Worm (Caenorhabditis elegans) whole organism, young adult: Measurements from ENCODE around the gene acaa-2.
A peak's percentile ranks its signal among the peaks of the same experiment; 100 is the strongest.

Experiments used
- B0336.3 ChIP-seq: fragments of 200-800 bp; sonication (Bioruptor generic); IDR thresholded peaks from 2 replicates; pipeline ENCODE4 v1.3.6; 2022; ENCODE audit warnings: missing genetic modification characterization, missing compliant biosample characterization
- F10E7.11 ChIP-seq: sonication (generic microtip); optimal IDR thresholded peaks from 2 replicates; lab custom pipeline; 2017; ENCODE audit warnings: mild to moderate bottlenecking, missing genetic modification characterization, moderate library complexity, missing compliant biosample characterization
- F33H1.4 ChIP-seq: fragments of 200-800 bp; sonication (Bioruptor generic); IDR thresholded peaks from 2 replicates; pipeline ENCODE4 v1.3.6; 2022; ENCODE audit warnings: missing genetic modification reagents, missing genetic modification characterization, missing compliant biosample characterization
- F49E8.2 ChIP-seq: sonication (generic microtip); optimal IDR thresholded peaks from 3 replicates; lab custom pipeline; 2017; ENCODE audit warnings: missing genetic modification characterization, mild to moderate bottlenecking, missing compliant biosample characterization, antibody characterized with exemption, moderate library complexity; ENCODE audit not compliant: insufficient read depth
- F57C9.4 ChIP-seq: sonication (generic microtip); optimal IDR thresholded peaks from 2 replicates; lab custom pipeline; 2017; ENCODE audit warnings: mild to moderate bottlenecking, missing genetic modification characterization, missing compliant biosample characterization
- K11D2.4 ChIP-seq: fragments of 200-800 bp; sonication (Bioruptor generic); IDR thresholded peaks from 2 replicates; pipeline ENCODE4 v1.3.6; 2022; ENCODE audit warnings: missing genetic modification reagents, missing genetic modification characterization, missing compliant biosample characterization
- K12H6.12 ChIP-seq: fragments of 200-800 bp; sonication (Bioruptor generic); optimal IDR thresholded peaks from 2 replicates; lab custom pipeline; 2018; ENCODE audit warnings: mild to moderate bottlenecking, missing genetic modification characterization, missing compliant biosample characterization
- Y53F4B.3 ChIP-seq: fragments of 200-800 bp; sonication (Bioruptor generic); IDR thresholded peaks from 2 replicates; pipeline ENCODE4 v1.3.6; 2022; ENCODE audit warnings: missing genetic modification reagents, missing genetic modification characterization, missing compliant biosample characterization
- Y56A3A.18 ChIP-seq: fragments of 200-800 bp; sonication (Bioruptor generic); IDR thresholded peaks from 2 replicates; pipeline ENCODE4 v1.3.6; 2022; ENCODE audit warnings: missing genetic modification reagents, missing genetic modification characterization, missing compliant biosample characterization
- Y67H2A.10 ChIP-seq: fragments of 200-800 bp; sonication (Bioruptor generic); conservative IDR thresholded peaks from 2 replicates; pipeline ENCODE4 v1.3.6; 2022; ENCODE audit warnings: missing genetic modification reagents, missing genetic modification characterization, missing compliant biosample characterization
- aptf-3 ChIP-seq: fragments of 200-800 bp; sonication (Bioruptor generic); IDR thresholded peaks from 2 replicates; pipeline ENCODE4 v1.3.6; 2022; ENCODE audit warnings: missing genetic modification characterization, missing compliant biosample characterization
- bed-1 ChIP-seq: fragments of 200-800 bp; sonication (Bioruptor generic); IDR thresholded peaks from 2 replicates; pipeline ENCODE4 v1.3.6; 2022; ENCODE audit warnings: missing genetic modification reagents, missing genetic modification characterization, missing compliant biosample characterization
- ccch-3 ChIP-seq: fragments of 200-800 bp; sonication (Bioruptor generic); optimal IDR thresholded peaks from 2 replicates; lab custom pipeline; 2018; ENCODE audit warnings: mild to moderate bottlenecking, missing genetic modification characterization, missing compliant biosample characterization
- cebp-1 ChIP-seq, 2 experiments: fragments of 200-800 bp in 1 of 2; sonication (Bioruptor generic) in 1 of 2; sonication (generic microtip) in 1 of 2; IDR thresholded peaks in 1 of 2; optimal IDR thresholded peaks in 1 of 2; 2 replicates each; pipeline versions ENCODE4 v1.3.6 to Lab custom; 2017 to 2022; ENCODE audit warnings: missing compliant biosample characterization in 2 of 2, missing genetic modification characterization in 2 of 2, mild to moderate bottlenecking in 1 of 2, missing genetic modification reagents in 1 of 2, moderate library complexity in 1 of 2
- ceh-40 ChIP-seq: fragments of 200-800 bp; sonication (Bioruptor generic); IDR thresholded peaks from 2 replicates; pipeline ENCODE4 v1.3.6; 2022; ENCODE audit warnings: missing genetic modification characterization, missing compliant biosample characterization
- ceh-79 ChIP-seq: sonication (generic microtip); optimal IDR thresholded peaks from 2 replicates; lab custom pipeline; 2017; ENCODE audit warnings: mild to moderate bottlenecking, missing genetic modification characterization, missing compliant biosample characterization
- ceh-91 ChIP-seq: fragments of 200-800 bp; sonication (Bioruptor generic); IDR thresholded peaks from 2 replicates; pipeline ENCODE4 v1.3.6; 2022; ENCODE audit warnings: missing genetic modification reagents, missing genetic modification characterization, missing compliant biosample characterization
- chd-7 ChIP-seq: sonication (generic microtip); optimal IDR thresholded peaks from 2 replicates; lab custom pipeline; 2016; ENCODE audit warnings: mild to moderate bottlenecking, missing genetic modification characterization, moderate library complexity, missing compliant biosample characterization
- dox-1 ChIP-seq: fragments of 200-800 bp; sonication (Bioruptor generic); IDR thresholded peaks from 2 replicates; pipeline ENCODE4 v1.3.6; 2022; ENCODE audit warnings: missing genetic modification reagents, missing genetic modification characterization, missing compliant biosample characterization
- dpff-1 ChIP-seq: sonication (generic microtip); optimal IDR thresholded peaks from 2 replicates; lab custom pipeline; 2017; ENCODE audit warnings: mild to moderate bottlenecking, missing genetic modification characterization, missing compliant biosample characterization
- egl-18 ChIP-seq: fragments of 200-800 bp; sonication (Bioruptor generic); IDR thresholded peaks from 2 replicates; pipeline ENCODE4 v1.3.6; 2022; ENCODE audit warnings: missing genetic modification reagents, missing genetic modification characterization, missing compliant biosample characterization
- ets-4 ChIP-seq: fragments of 200-800 bp; sonication (Bioruptor generic); optimal IDR thresholded peaks from 2 replicates; lab custom pipeline; 2018; ENCODE audit warnings: mild to moderate bottlenecking, missing genetic modification characterization, missing compliant biosample characterization
- hmg-20 ChIP-seq: fragments of 200-800 bp; sonication (Bioruptor generic); IDR thresholded peaks from 2 replicates; pipeline ENCODE4 v1.3.6; 2022; ENCODE audit warnings: missing genetic modification reagents, missing genetic modification characterization, missing compliant biosample characterization
- hsf-1 ChIP-seq: fragments of 200-800 bp; sonication (Bioruptor generic); IDR thresholded peaks from 2 replicates; pipeline ENCODE4 v1.3.6; 2022; ENCODE audit warnings: missing genetic modification reagents, missing genetic modification characterization, missing compliant biosample characterization
- lin-35 ChIP-seq, 3 experiments: fragments of 150-350 bp in 2 of 3; sonication (generic microtip) in 1 of 3; optimal IDR thresholded peaks; 2 replicates each; lab custom pipeline; 2014 to 2018; ENCODE audit warnings: missing biosample characterization in 3 of 3, missing genetic modification characterization in 3 of 3, missing genetic modification reagents in 3 of 3
- lsl-1 ChIP-seq: fragments of 200-800 bp; sonication (Bioruptor generic); optimal IDR thresholded peaks from 2 replicates; lab custom pipeline; 2018; ENCODE audit warnings: mild to moderate bottlenecking, missing genetic modification characterization, moderate library complexity, missing compliant biosample characterization
- madf-3 ChIP-seq: fragments of 200-800 bp; sonication (Bioruptor generic); IDR thresholded peaks from 2 replicates; pipeline ENCODE4 v1.3.6; 2022; ENCODE audit warnings: missing genetic modification reagents, missing genetic modification characterization, missing compliant biosample characterization
- mel-28 ChIP-seq: sonication (generic microtip); optimal IDR thresholded peaks from 2 replicates; lab custom pipeline; 2016; ENCODE audit warnings: borderline replicate concordance, mild to moderate bottlenecking, missing genetic modification characterization, missing compliant biosample characterization
- nfya-2 ChIP-seq: fragments of 200-800 bp; sonication (Bioruptor generic); IDR thresholded peaks from 2 replicates; pipeline ENCODE4 v1.3.6; 2022; ENCODE audit warnings: missing genetic modification reagents, missing genetic modification characterization, missing compliant biosample characterization
- nhr-80 ChIP-seq: sonication (generic microtip); optimal IDR thresholded peaks from 2 replicates; lab custom pipeline; 2016; ENCODE audit warnings: missing genetic modification characterization, missing compliant biosample characterization
- pha-4 ChIP-seq: fragments of 150-350 bp; sonication (generic microtip); optimal IDR thresholded peaks from 2 replicates; lab custom pipeline; 2014; ENCODE audit warnings: missing biosample characterization, missing genetic modification reagents, missing genetic modification characterization
- rpc-1 ChIP-seq, 2 experiments: fragments of 150-350 bp in 1 of 2; sonication (generic microtip) in 1 of 2; optimal IDR thresholded peaks; 2 replicates each; lab custom pipeline; 2014 to 2018; ENCODE audit warnings: missing biosample characterization in 1 of 2, missing genetic modification characterization in 1 of 2, missing genetic modification reagents in 1 of 2, missing genotype in 1 of 2
- tbx-9 ChIP-seq: sonication (generic microtip); optimal IDR thresholded peaks from 2 replicates; lab custom pipeline; 2016; ENCODE audit warnings: borderline replicate concordance, missing genetic modification characterization, inconsistent platforms, missing compliant biosample characterization
- zfh-2 ChIP-seq: fragments of 200-800 bp; sonication (Bioruptor generic); conservative IDR thresholded peaks from 2 replicates; pipeline ENCODE4 v1.3.6; 2022; ENCODE audit warnings: missing genetic modification reagents, missing genetic modification characterization, missing compliant biosample characterization
- ztf-25 ChIP-seq: fragments of 200-800 bp; sonication (Bioruptor generic); IDR thresholded peaks from 2 replicates; pipeline ENCODE4 v1.3.6; 2022; ENCODE audit warnings: missing genetic modification reagents, missing genetic modification characterization, missing compliant biosample characterization
- ztf-3 ChIP-seq: fragments of 200-800 bp; sonication (Bioruptor generic); optimal IDR thresholded peaks from 2 replicates; lab custom pipeline; 2018; ENCODE audit warnings: mild to moderate bottlenecking, missing genetic modification characterization, missing compliant biosample characterization

acaa-2 gene

ce11 chrIII:13347782-13348327 lies 3.1 kb downstream of the acaa-2 start:
- TF ChIP-seq zfh-2 (GFP tag; lab: Robert Waterston, UW): peak; percentile 35; the same call in 1 of the 2 replicates
- TF ChIP-seq hmg-20 (GFP tag; lab: Robert Waterston, UW): no peak
- TF ChIP-seq ets-4 (GFP tag; lab: Kevin White, UChicago): no peak
- TF ChIP-seq tbx-9: no peak
- TF ChIP-seq K12H6.12 (tag; lab: Kevin White, UChicago): no peak
- TF ChIP-seq cebp-1 (GFP tag; IDR thresholded peaks at IDR 0.05; lab: Robert Waterston, UW): no peak
- peak; percentile 48 for TF ChIP-seq cebp-1 (tag; optimal IDR thresholded peaks at IDR 0.05; lab: Kevin White, UChicago)

- TF ChIP-seq ccch-3 (GFP tag; lab: Kevin White, UChicago) (no peak), B0336.3 (GFP tag; lab: Robert Waterston, UW) (no peak), dpff-1 (no peak), egl-18 (GFP tag; lab: Robert Waterston, UW) (no peak), rpc-1 (optimal IDR thresholded peaks at IDR 0.05; lab: Kevin White, UChicago) (no peak), rpc-1 (tag; optimal IDR thresholded peaks at IDR 0.05; lab: Kevin White, UChicago) (no peak), dox-1 (GFP tag; lab: Robert Waterston, UW) (no peak), Y56A3A.18 (GFP tag; lab: Robert Waterston, UW) (no peak), ceh-40 (no peak)
Observed at ce11 chrIII:13348891-13349290, 4.2 kb downstream of the acaa-2 start.

- TF ChIP-seq F33H1.4 (GFP tag; lab: Robert Waterston, UW) (no peak), dpff-1 (no peak), lin-35 (GFP tag; optimal IDR thresholded peaks at IDR 0.05; lab: Kevin White, UChicago) (no peak), Y67H2A.10 (GFP tag; lab: Robert Waterston, UW) (no peak), bed-1 (GFP tag; lab: Robert Waterston, UW) (no peak), nhr-80 (tag; lab: Kevin White, UChicago) (no peak), pha-4 (no peak), Y53F4B.3 (no peak), ceh-91 (no peak), ccch-3 (GFP tag; lab: Kevin White, UChicago) (no peak), ztf-25 (GFP tag; lab: Robert Waterston, UW) (no peak), madf-3 (GFP tag; lab: Robert Waterston, UW) (no peak), B0336.3 (GFP tag; lab: Robert Waterston, UW) (no peak), ceh-79 (tag; lab: Kevin White, UChicago) (no peak)
Observed at ce11 chrIII:13350964-13351363, 6.2 kb downstream of the acaa-2 start.

- no peak for TF ChIP-seq chd-7
- TF ChIP-seq lsl-1: no peak
- no peak for TF ChIP-seq F49E8.2 (tag; lab: Kevin White, UChicago)
- no peak for TF ChIP-seq aptf-3 (GFP tag; lab: Robert Waterston, UW)
- TF ChIP-seq ztf-3: no peak
- TF ChIP-seq hsf-1 (GFP tag; lab: Robert Waterston, UW): no peak
- TF ChIP-seq nfya-2 (GFP tag; lab: Robert Waterston, UW): no peak
- no peak for TF ChIP-seq mel-28 (tag; lab: Kevin White, UChicago)
- no peak for TF ChIP-seq F57C9.4 (tag; lab: Kevin White, UChicago)
- TF ChIP-seq F10E7.11 (tag; lab: Kevin White, UChicago): no peak
- no peak for TF ChIP-seq ztf-25 (GFP tag; lab: Robert Waterston, UW)
- TF ChIP-seq ets-4 (GFP tag; lab: Kevin White, UChicago): no peak
- TF ChIP-seq K11D2.4: no peak
- TF ChIP-seq F33H1.4 (GFP tag; lab: Robert Waterston, UW): no peak
Observed at ce11 chrIII:13359256-13359655, 14.5 kb downstream of the acaa-2 start, which contains the start of gene F53A2.9. Gene F53A2.9, minus strand, starts transcription at chrIII:13359356.
